Fruit fly (Drosophila melanogaster) whole organism, prepupa: ENCODE measurements around the gene CG34357.

Source experiments
- Blimp-1 ChIP-seq: fragments of 200-800 bp; sonication (Bioruptor generic); optimal IDR thresholded peaks from 3 replicates; lab custom pipeline; 2017; ENCODE audit warnings: missing biosample characterization, missing genetic modification characterization, mild to moderate bottlenecking, moderate library complexity, missing genetic modification reagents
- CG10631 ChIP-seq: fragments of 200-800 bp; sonication (Bioruptor generic); optimal IDR thresholded peaks from 2 replicates; lab custom pipeline; 2016; ENCODE audit warnings: missing biosample characterization, missing genetic modification characterization
- CG10669 ChIP-seq: fragments of 200-800 bp; sonication (Bioruptor generic); optimal IDR thresholded peaks from 3 replicates; lab custom pipeline; 2018; ENCODE audit warnings: missing biosample characterization, mild to moderate bottlenecking, missing genetic modification characterization, moderate library complexity
- CG11762 ChIP-seq: fragments of 200-800 bp; sonication (Bioruptor generic); optimal IDR thresholded peaks from 3 replicates; lab custom pipeline; 2016; ENCODE audit warnings: missing biosample characterization, missing genetic modification characterization; ENCODE audit not compliant: insufficient read depth
- CG11902 ChIP-seq: fragments of 200-800 bp; sonication (Bioruptor generic); optimal IDR thresholded peaks from 3 replicates; lab custom pipeline; 2016; ENCODE audit warnings: missing biosample characterization, missing genetic modification characterization
- CG15336 ChIP-seq: fragments of 200-800 bp; sonication (Bioruptor generic); IDR thresholded peaks from 2 replicates; pipeline ENCODE4 v1.3.6; 2022; ENCODE audit warnings: missing biosample characterization, missing genetic modification characterization
- CG1621 ChIP-seq: fragments of 200-800 bp; sonication (Bioruptor generic); optimal IDR thresholded peaks from 3 replicates; lab custom pipeline; 2018; ENCODE audit warnings: missing biosample characterization, mild to moderate bottlenecking, missing genetic modification characterization
- CG16779 ChIP-seq: fragments of 200-800 bp; sonication (Bioruptor generic); optimal IDR thresholded peaks from 3 replicates; lab custom pipeline; 2017; ENCODE audit warnings: missing biosample characterization, mild to moderate bottlenecking, missing genetic modification characterization
- CG3032 ChIP-seq: fragments of 200-800 bp; optimal IDR thresholded peaks from 2 replicates; lab custom pipeline; 2019; ENCODE audit warnings: missing biosample characterization, mild to moderate bottlenecking, missing genetic modification characterization, moderate library complexity
- CG32006 ChIP-seq: fragments of 200-800 bp; sonication (Bioruptor generic); optimal IDR thresholded peaks from 3 replicates; lab custom pipeline; 2017; ENCODE audit warnings: missing biosample characterization, mild to moderate bottlenecking, missing genetic modification characterization
- CG6792 ChIP-seq: fragments of 200-800 bp; sonication (Bioruptor generic); optimal IDR thresholded peaks from 3 replicates; lab custom pipeline; 2016; ENCODE audit warnings: missing biosample characterization, missing genetic modification characterization
- CG6854 ChIP-seq: fragments of 200-800 bp; sonication (Bioruptor generic); optimal IDR thresholded peaks from 2 replicates; lab custom pipeline; 2017; ENCODE audit warnings: missing biosample characterization, mild to moderate bottlenecking, missing genetic modification characterization
- CG7368 ChIP-seq: fragments of 200-800 bp; sonication (Bioruptor generic); optimal IDR thresholded peaks from 3 replicates; lab custom pipeline; 2016; ENCODE audit warnings: missing biosample characterization, missing genetic modification characterization
- CG8119 ChIP-seq: fragments of 200-800 bp; sonication (Bioruptor generic); IDR thresholded peaks from 3 replicates; pipeline ENCODE4 v1.3.6; 2022; ENCODE audit warnings: missing biosample characterization, missing genetic modification characterization
- CG8319 ChIP-seq: fragments of 200-800 bp; sonication (Bioruptor generic); optimal IDR thresholded peaks from 3 replicates; lab custom pipeline; 2016; ENCODE audit warnings: missing biosample characterization, missing genetic modification characterization
- CG8632 ChIP-seq: fragments of 200-800 bp; sonication (Bioruptor generic); optimal IDR thresholded peaks from 3 replicates; lab custom pipeline; 2016; ENCODE audit warnings: missing biosample characterization, missing genetic modification characterization
- Eip78C ChIP-seq: fragments of 200-800 bp; sonication (Bioruptor generic); peaks from one replicate; lab custom pipeline; 2016; ENCODE audit warnings: missing biosample characterization, missing genetic modification characterization
- Eip93F ChIP-seq: fragments of 200-800 bp; sonication (Bioruptor generic); optimal IDR thresholded peaks from 2 replicates; lab custom pipeline; 2016; ENCODE audit warnings: missing biosample characterization, mild to moderate bottlenecking, missing genetic modification characterization
- Ets21C ChIP-seq: fragments of 200-800 bp; sonication (Bioruptor generic); optimal IDR thresholded peaks from 3 replicates; lab custom pipeline; 2016; ENCODE audit warnings: missing biosample characterization, missing genetic modification characterization
- Ets96B ChIP-seq: fragments of 200-800 bp; optimal IDR thresholded peaks from 2 replicates; lab custom pipeline; 2019; ENCODE audit warnings: missing biosample characterization, mild to moderate bottlenecking, missing genetic modification characterization, moderate library complexity
- Hr39 ChIP-seq: fragments of 200-800 bp; sonication (Bioruptor generic); optimal IDR thresholded peaks from 2 replicates; lab custom pipeline; 2016; ENCODE audit warnings: missing biosample characterization, missing genetic modification characterization
- Hr4 ChIP-seq: fragments of 200-800 bp; sonication (Bioruptor generic); optimal IDR thresholded peaks from 3 replicates; lab custom pipeline; 2016; ENCODE audit warnings: missing biosample characterization, missing genetic modification characterization
- Sox102F ChIP-seq: fragments of 200-800 bp; sonication (Bioruptor generic); optimal IDR thresholded peaks from 2 replicates; lab custom pipeline; 2016; ENCODE audit warnings: missing biosample characterization, mild to moderate bottlenecking, missing genetic modification characterization
- Sox15 ChIP-seq: fragments of 200-800 bp; sonication (Bioruptor generic); optimal IDR thresholded peaks from 3 replicates; lab custom pipeline; 2016; ENCODE audit warnings: missing biosample characterization, missing genetic modification characterization
- acj6 ChIP-seq: fragments of 200-800 bp; sonication (Bioruptor generic); optimal IDR thresholded peaks from 3 replicates; lab custom pipeline; 2016; ENCODE audit warnings: missing biosample characterization, missing genetic modification characterization
- dsx ChIP-seq: fragments of 200-800 bp; optimal IDR thresholded peaks from 3 replicates; lab custom pipeline; 2019; ENCODE audit warnings: missing biosample characterization, mild to moderate bottlenecking, missing genetic modification characterization, moderate library complexity; ENCODE audit not compliant: poor library complexity, severe bottlenecking
- eg ChIP-seq: fragments of 200-800 bp; sonication (Bioruptor generic); IDR thresholded peaks from 3 replicates; pipeline ENCODE4 v1.3.6; 2022; ENCODE audit warnings: missing biosample characterization, missing genetic modification characterization
- esn ChIP-seq: fragments of 200-800 bp; sonication (Bioruptor generic); optimal IDR thresholded peaks from 2 replicates; lab custom pipeline; 2016; ENCODE audit warnings: missing biosample characterization, mild to moderate bottlenecking, missing genetic modification characterization, moderate library complexity
- fd85E ChIP-seq: fragments of 200-800 bp; sonication (Bioruptor generic); optimal IDR thresholded peaks from 3 replicates; lab custom pipeline; 2016; ENCODE audit warnings: missing biosample characterization, missing genetic modification characterization
- fkh ChIP-seq: fragments of 200-800 bp; sonication (Bioruptor generic); optimal IDR thresholded peaks from 3 replicates; lab custom pipeline; 2017; ENCODE audit warnings: missing biosample characterization, mild to moderate bottlenecking, missing genetic modification characterization, moderate library complexity
- lz ChIP-seq: fragments of 200-800 bp; sonication (Bioruptor generic); optimal IDR thresholded peaks from 3 replicates; lab custom pipeline; 2016; ENCODE audit warnings: missing biosample characterization, missing genetic modification characterization
- pdm3 ChIP-seq: fragments of 200-800 bp; sonication (Bioruptor generic); optimal IDR thresholded peaks from 3 replicates; lab custom pipeline; 2016; ENCODE audit warnings: missing biosample characterization, missing genetic modification characterization
- salr ChIP-seq, 2 experiments: fragments of 200-800 bp; sonication (Bioruptor generic); optimal IDR thresholded peaks; 3 replicates each; lab custom pipeline; 2016 to 2018; ENCODE audit warnings: missing biosample characterization in 2 of 2, missing genetic modification characterization in 2 of 2, mild to moderate bottlenecking in 1 of 2
- svp ChIP-seq: fragments of 200-800 bp; sonication (Bioruptor generic); peaks from one replicate; lab custom pipeline; 2016; ENCODE audit warnings: missing biosample characterization, missing genetic modification characterization
- vri ChIP-seq: fragments of 200-800 bp; sonication (Bioruptor generic); optimal IDR thresholded peaks from 3 replicates; lab custom pipeline; 2016; ENCODE audit warnings: missing biosample characterization, mild to moderate bottlenecking, missing genetic modification characterization

CG34357 gene

dm6 chr3R:4557862-4558261 lies at the start of gene CG34357:
Gene CG34357, minus strand, starts transcription at chr3R:4558067.
- TF ChIP-seq Sox102F (no peak), Ets96B (tag; lab: Kevin White, UChicago) (no peak), CG7368 (no peak), vri (GFP tag; lab: Kevin White, UChicago) (no peak), CG8319 (no peak), CG32006 (GFP tag; lab: Kevin White, UChicago) (no peak), eg (GFP tag; lab: Robert Waterston, UW) (no peak), CG6792 (no peak), esn (GFP tag; lab: Kevin White, UChicago) (no peak), CG10669 (GFP tag; lab: Kevin White, UChicago) (no peak), CG8632 (GFP tag; lab: Kevin White, UChicago) (no peak), CG11762 (no peak), salr (GFP tag; optimal IDR thresholded peaks at IDR 0.05; lab: Kevin White, UChicago) (no peak), CG6854 (GFP tag; lab: Kevin White, UChicago) (no peak), CG10631 (GFP tag; lab: Kevin White, UChicago) (no peak)
- TF ChIP-seq, all 60 proteins: peak for 0

- peak; percentile 35 for TF ChIP-seq fkh (GFP tag; lab: Kevin White, UChicago)
- TF ChIP-seq CG8319 = no peak
- no peak for TF ChIP-seq Eip78C (GFP tag; lab: Kevin White, UChicago)
- peak; percentile 12 for TF ChIP-seq pdm3
Measured at dm6 chr3R:4601887-4602531, 44.1 kb upstream of the CG34357 start.

dm6 chr3R:4599624-4600023 lies 41.8 kb upstream of the CG34357 start:
- TF ChIP-seq CG3032 (tag; lab: Kevin White, UChicago) = no peak
- no peak for TF ChIP-seq CG11762
- TF ChIP-seq eg (GFP tag; lab: Robert Waterston, UW) = no peak
- TF ChIP-seq Blimp-1 (GFP tag; lab: Kevin White, UChicago) = no peak
- no peak for TF ChIP-seq Sox15 (GFP tag; lab: Kevin White, UChicago)
- TF ChIP-seq CG15336 (GFP tag; lab: Robert Waterston, UW) = no peak
- no peak for TF ChIP-seq CG11902 (GFP tag; lab: Kevin White, UChicago)
- no peak for TF ChIP-seq acj6 (GFP tag; lab: Kevin White, UChicago)
- no peak for TF ChIP-seq esn (GFP tag; lab: Kevin White, UChicago)
- no peak for TF ChIP-seq Ets96B (tag; lab: Kevin White, UChicago)
- TF ChIP-seq Ets21C = no peak
- TF ChIP-seq CG6792 = no peak
- no peak for TF ChIP-seq Hr39 (GFP tag; lab: Kevin White, UChicago)
- no peak for TF ChIP-seq dsx (GFP tag; lab: Kevin White, UChicago)
- no peak for TF ChIP-seq lz (GFP tag; lab: Kevin White, UChicago)
- TF ChIP-seq salr (GFP tag; optimal IDR thresholded peaks at IDR 0.05; lab: Kevin White, UChicago) = no peak
- no peak for TF ChIP-seq fd85E
- TF ChIP-seq CG16779 (tag; lab: Kevin White, UChicago) = no peak
- TF ChIP-seq Eip93F (GFP tag; lab: Kevin White, UChicago) = no peak
- TF ChIP-seq, all 60 proteins: peak for 0

- TF ChIP-seq Sox102F = no peak
- no peak for TF ChIP-seq Hr4 (GFP tag; lab: Kevin White, UChicago)
- no peak for TF ChIP-seq CG1621 (tag; lab: Kevin White, UChicago)
- peak; percentile 16 for TF ChIP-seq svp (GFP tag; lab: Kevin White, UChicago)
- no peak for TF ChIP-seq dsx (GFP tag; lab: Kevin White, UChicago)
- TF ChIP-seq CG8119 (GFP tag; lab: Robert Waterston, UW) = no peak
Measured at dm6 chr3R:4578544-4578943, 20.7 kb upstream of the CG34357 start, which contains the start of gene CG32945. Gene CG32945, minus strand, starts transcription at chr3R:4578644.
